Worm (Caenorhabditis elegans) whole organism, late embryonic: ENCODE data around the gene ska-3.

Experiments used
- C38D4.7 ChIP-seq: fragments of 200-800 bp; sonication (Bioruptor generic); optimal IDR thresholded peaks from 2 replicates; lab custom pipeline; 2018; ENCODE audit warnings: mild to moderate bottlenecking, missing genetic modification characterization, moderate library complexity, missing compliant biosample characterization
- F13H6.1 ChIP-seq: sonication (generic microtip); optimal IDR thresholded peaks from 2 replicates; lab custom pipeline; 2016; ENCODE audit warnings: missing genetic modification characterization, missing compliant biosample characterization
- T23F11.4 ChIP-seq: fragments of 200-800 bp; sonication (Bioruptor generic); optimal IDR thresholded peaks from 2 replicates; lab custom pipeline; 2018; ENCODE audit warnings: mild to moderate bottlenecking, missing genetic modification characterization, missing compliant biosample characterization
- Y22D7AL.16 ChIP-seq: sonication (generic microtip); optimal IDR thresholded peaks from 2 replicates; lab custom pipeline; 2016; ENCODE audit warnings: missing genetic modification characterization, missing compliant biosample characterization
- ama-1 ChIP-seq: fragments of 150-350 bp; optimal IDR thresholded peaks from 2 replicates; lab custom pipeline; 2014
- ceh-14 ChIP-seq: sonication (generic microtip); optimal IDR thresholded peaks from 2 replicates; lab custom pipeline; 2016; ENCODE audit warnings: missing genotype, missing genetic modification characterization, missing compliant biosample characterization
- ceh-18 ChIP-seq: sonication (generic microtip); optimal IDR thresholded peaks from 2 replicates; lab custom pipeline; 2016; ENCODE audit warnings: missing genetic modification characterization, missing compliant biosample characterization
- ceh-19 ChIP-seq: fragments of 200-800 bp; sonication (Bioruptor generic); optimal IDR thresholded peaks from 2 replicates; lab custom pipeline; 2018; ENCODE audit warnings: mild to moderate bottlenecking, missing genetic modification characterization, missing compliant biosample characterization
- ceh-31 ChIP-seq: sonication (generic microtip); optimal IDR thresholded peaks from 2 replicates; lab custom pipeline; 2016; ENCODE audit warnings: missing genetic modification characterization, missing compliant biosample characterization
- ceh-45 ChIP-seq: fragments of 200-800 bp; sonication (Bioruptor generic); IDR thresholded peaks from 2 replicates; pipeline ENCODE4 v1.3.6; 2022; ENCODE audit warnings: missing genetic modification reagents, missing genetic modification characterization, missing compliant biosample characterization
- ceh-48 ChIP-seq: sonication (generic microtip); optimal IDR thresholded peaks from 2 replicates; lab custom pipeline; 2016; ENCODE audit warnings: missing genetic modification characterization, inconsistent platforms, missing compliant biosample characterization
- dmd-4 ChIP-seq: sonication (generic microtip); optimal IDR thresholded peaks from 2 replicates; lab custom pipeline; 2016; ENCODE audit warnings: borderline replicate concordance, missing genetic modification characterization, missing compliant biosample characterization
- dve-1 ChIP-seq: sonication (generic microtip); optimal IDR thresholded peaks from 2 replicates; lab custom pipeline; 2017; ENCODE audit warnings: antibody characterized with exemption, mild to moderate bottlenecking, missing genetic modification characterization, missing compliant biosample characterization
- elt-2 ChIP-seq: sonication (generic microtip); optimal IDR thresholded peaks from 2 replicates; lab custom pipeline; 2016; ENCODE audit warnings: missing genetic modification reagents, missing genetic modification characterization, missing compliant biosample characterization
- ets-4 ChIP-seq: sonication (generic microtip); optimal IDR thresholded peaks from 2 replicates; lab custom pipeline; 2016; ENCODE audit warnings: missing genetic modification characterization, missing compliant biosample characterization
- fkh-10 ChIP-seq: fragments of 150-350 bp; optimal IDR thresholded peaks from 2 replicates; lab custom pipeline; 2014; ENCODE audit warnings: missing biosample characterization, missing genetic modification reagents, missing genetic modification characterization
- fkh-6 ChIP-seq: sonication (generic microtip); optimal IDR thresholded peaks from 2 replicates; lab custom pipeline; 2016; ENCODE audit warnings: missing genetic modification characterization, missing compliant biosample characterization
- gmeb-2 ChIP-seq: sonication (generic microtip); optimal IDR thresholded peaks from 2 replicates; lab custom pipeline; 2016; ENCODE audit warnings: missing genetic modification characterization, inconsistent platforms, missing compliant biosample characterization
- hlh-13 ChIP-seq: fragments of 200-800 bp; sonication (Bioruptor generic); optimal IDR thresholded peaks from 2 replicates; lab custom pipeline; 2018; ENCODE audit warnings: mild to moderate bottlenecking, missing genetic modification characterization, missing compliant biosample characterization
- hlh-30 ChIP-seq: sonication (generic microtip); optimal IDR thresholded peaks from 2 replicates; lab custom pipeline; 2017; ENCODE audit warnings: antibody characterized with exemption, missing genetic modification characterization, missing compliant biosample characterization; ENCODE audit not compliant: insufficient read depth
- hlh-6 ChIP-seq: sonication (generic microtip); optimal IDR thresholded peaks from 2 replicates; lab custom pipeline; 2016; ENCODE audit warnings: missing genotype, missing genetic modification characterization, missing compliant biosample characterization
- mec-3 ChIP-seq: sonication (generic microtip); optimal IDR thresholded peaks from 2 replicates; lab custom pipeline; 2016; ENCODE audit warnings: borderline replicate concordance, missing genetic modification characterization, missing compliant biosample characterization
- nfya-1 ChIP-seq: sonication (generic microtip); optimal IDR thresholded peaks from 2 replicates; lab custom pipeline; 2017; ENCODE audit warnings: missing genetic modification characterization, mild to moderate bottlenecking, missing compliant biosample characterization, antibody characterized with exemption, moderate library complexity
- npax-4 ChIP-seq: sonication (generic microtip); optimal IDR thresholded peaks from 2 replicates; lab custom pipeline; 2016; ENCODE audit warnings: missing genetic modification characterization, missing compliant biosample characterization
- odd-2 ChIP-seq: sonication (generic microtip); optimal IDR thresholded peaks from 2 replicates; lab custom pipeline; 2017; ENCODE audit warnings: antibody characterized with exemption, mild to moderate bottlenecking, missing genetic modification characterization, missing compliant biosample characterization
- pat-9 ChIP-seq: fragments of 200-800 bp; sonication (Bioruptor generic); optimal IDR thresholded peaks from 2 replicates; lab custom pipeline; 2018; ENCODE audit warnings: mild to moderate bottlenecking, missing genetic modification characterization, moderate library complexity, missing compliant biosample characterization
- pha-2 ChIP-seq: sonication (generic microtip); optimal IDR thresholded peaks from 2 replicates; lab custom pipeline; 2017; ENCODE audit warnings: mild to moderate bottlenecking, missing genetic modification characterization, missing compliant biosample characterization
- pros-1 ChIP-seq: fragments of 150-350 bp; optimal IDR thresholded peaks from 2 replicates; lab custom pipeline; 2014; ENCODE audit warnings: missing biosample characterization, missing genetic modification reagents, missing genetic modification characterization
- ref-2 ChIP-seq: sonication (generic microtip); optimal IDR thresholded peaks from 2 replicates; lab custom pipeline; 2016; ENCODE audit warnings: missing genetic modification characterization, missing compliant biosample characterization
- rnt-1 ChIP-seq: sonication (generic microtip); optimal IDR thresholded peaks from 2 replicates; lab custom pipeline; 2016; ENCODE audit warnings: missing genetic modification characterization, missing compliant biosample characterization
- sox-4 ChIP-seq: sonication (generic microtip); optimal IDR thresholded peaks from 2 replicates; lab custom pipeline; 2017; ENCODE audit warnings: mild to moderate bottlenecking, missing genetic modification characterization, inconsistent platforms, missing compliant biosample characterization
- tbx-2 ChIP-seq: sonication (generic microtip); optimal IDR thresholded peaks from 2 replicates; lab custom pipeline; 2016; ENCODE audit warnings: missing genetic modification characterization, missing compliant biosample characterization
- tbx-7 ChIP-seq: sonication (generic microtip); optimal IDR thresholded peaks from 2 replicates; lab custom pipeline; 2016; ENCODE audit warnings: missing genotype, missing genetic modification characterization, missing compliant biosample characterization
- ttx-3 ChIP-seq: sonication (generic microtip); optimal IDR thresholded peaks from 2 replicates; lab custom pipeline; 2016; ENCODE audit warnings: missing genetic modification reagents, missing genetic modification characterization, missing compliant biosample characterization
- unc-3 ChIP-seq, 2 experiments: fragments of 200-800 bp in 1 of 2; sonication (Bioruptor generic) in 1 of 2; sonication (generic microtip) in 1 of 2; conservative IDR thresholded peaks in 1 of 2; optimal IDR thresholded peaks in 1 of 2; 2 replicates each; pipeline versions ENCODE4 v1.3.6 to Lab custom; 2016 to 2022; ENCODE audit warnings: missing compliant biosample characterization in 2 of 2, missing genetic modification characterization in 2 of 2, missing genetic modification reagents in 1 of 2
- unc-42 ChIP-seq: sonication (generic microtip); optimal IDR thresholded peaks from 2 replicates; lab custom pipeline; 2016; ENCODE audit warnings: missing genotype, missing genetic modification characterization, missing compliant biosample characterization
- unc-55 ChIP-seq: sonication (generic microtip); optimal IDR thresholded peaks from 2 replicates; lab custom pipeline; 2017; ENCODE audit warnings: missing biosample characterization, missing genetic modification reagents, missing genetic modification characterization
- ztf-16 ChIP-seq: sonication (generic microtip); optimal IDR thresholded peaks from 2 replicates; lab custom pipeline; 2017; ENCODE audit warnings: missing genetic modification characterization, missing compliant biosample characterization

Gene ska-3

ce11 chrIII:5680141-5680540 is 1.3 kb upstream of the ska-3 start, which contains the start of gene pst-2:
TSS of gene pst-2 (plus strand) at chrIII:5680433.
- TF ChIP-seq npax-4 (no peak), pha-2 (tag; lab: Kevin White, UChicago) (no peak), hlh-6 (tag; lab: Kevin White, UChicago) (no peak), nfya-1 (tag; lab: Kevin White, UChicago) (no peak), ceh-19 (GFP tag; lab: Kevin White, UChicago) (no peak), rnt-1 (no peak), ceh-45 (GFP tag; lab: Robert Waterston, UW) (no peak), ref-2 (no peak), tbx-7 (tag; lab: Kevin White, UChicago) (no peak), pros-1 (no peak), Y22D7AL.16 (no peak), ama-1 (no peak), C38D4.7 (no peak), elt-2 (tag; lab: Kevin White, UChicago) (no peak), ets-4 (tag; lab: Kevin White, UChicago) (no peak), dve-1 (tag; lab: Kevin White, UChicago) (no peak), sox-4 (tag; lab: Kevin White, UChicago) (no peak), ceh-18 (tag; lab: Kevin White, UChicago) (no peak), ttx-3 (tag; lab: Kevin White, UChicago) (no peak)

- TF ChIP-seq pat-9 (tag; lab: Kevin White, UChicago) (no peak), unc-3 (GFP tag; conservative IDR thresholded peaks at IDR 0.05; lab: Robert Waterston, UW) (no peak), unc-3 (tag; optimal IDR thresholded peaks at IDR 0.05; lab: Kevin White, UChicago) (no peak), hlh-13 (GFP tag; lab: Kevin White, UChicago) (no peak), dve-1 (tag; lab: Kevin White, UChicago) (no peak), dmd-4 (tag; lab: Kevin White, UChicago) (no peak), gmeb-2 (tag; lab: Kevin White, UChicago) (no peak), rnt-1 (no peak), fkh-10 (no peak), ztf-16 (tag; lab: Kevin White, UChicago) (no peak), unc-42 (no peak), ceh-48 (no peak), ttx-3 (tag; lab: Kevin White, UChicago) (no peak), ref-2 (no peak)
- TF ChIP-seq, all 69 proteins: peak for 0
These were observed 1.0 kb downstream of the ska-3 start, which contains the start of gene F54E7.9 for ce11 chrIII:5677790-5678189. TSS of gene F54E7.9 (minus strand) at chrIII:5677890.

DNA sequence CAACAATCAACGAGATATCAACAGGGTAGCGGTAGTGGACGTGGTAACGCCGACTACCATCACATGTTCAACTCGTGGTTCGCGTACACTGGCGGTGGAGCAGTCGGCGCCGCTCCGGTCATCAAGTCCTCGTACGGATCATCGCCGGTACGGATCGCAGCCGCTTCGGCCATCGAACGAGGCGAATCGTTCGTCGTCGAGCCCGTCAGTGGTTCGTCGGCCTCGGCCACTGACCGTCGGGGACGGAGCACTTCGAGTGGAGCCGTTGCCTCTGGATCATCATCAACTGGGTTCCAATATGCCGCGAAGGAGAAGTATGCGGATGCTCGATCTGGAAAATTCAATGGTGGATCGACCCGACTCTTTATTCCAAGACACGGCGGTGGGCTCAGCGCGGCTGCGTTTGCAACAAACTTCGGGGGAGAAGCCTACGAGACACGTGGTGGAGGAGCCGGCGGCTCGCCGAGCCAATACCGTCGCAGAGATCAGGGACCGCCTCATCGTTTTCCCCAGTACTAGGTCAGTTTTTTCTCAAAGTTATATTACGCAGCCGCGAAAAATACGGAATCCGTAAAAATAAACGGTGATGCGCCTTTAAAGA is 3.3 kb downstream of the ska-3 start:
- no peak for TF ChIP-seq tbx-2 (tag; lab: Kevin White, UChicago)
- peak; percentile 49 for TF ChIP-seq mec-3 (tag; lab: Kevin White, UChicago)
- TF ChIP-seq T23F11.4: no peak

ce11 chrIII:5674196-5674595 is 4.6 kb downstream of the ska-3 start:
- no peak for TF ChIP-seq dmd-4 (tag; lab: Kevin White, UChicago)

- TF ChIP-seq nfya-1 (tag; lab: Kevin White, UChicago) (peak; percentile 30), hlh-30 (no peak), F13H6.1 (tag; lab: Kevin White, UChicago) (no peak), tbx-2 (tag; lab: Kevin White, UChicago) (peak; percentile 54), odd-2 (tag; lab: Kevin White, UChicago) (no peak), unc-55 (peak; percentile 19), ceh-14 (tag; lab: Kevin White, UChicago) (no peak), ceh-31 (tag; lab: Kevin White, UChicago) (no peak), fkh-6 (tag; lab: Kevin White, UChicago) (no peak), npax-4 (no peak), dmd-4 (tag; lab: Kevin White, UChicago) (no peak)
These were observed 10.8 kb downstream of the ska-3 start for ce11 chrIII:5667952-5668489.
